Fruit fly (Drosophila melanogaster) whole organism, embryonic: ENCODE results near the gene Tctp.

Experiments
- CG10267 ChIP-seq: fragments of 200-800 bp; sonication (Bioruptor generic); optimal IDR thresholded peaks from 2 replicates; lab custom pipeline; 2018; ENCODE audit warnings: missing biosample characterization, mild to moderate bottlenecking, missing genetic modification characterization, moderate library complexity
- CG10543 ChIP-seq: fragments of 200-800 bp; sonication (Bioruptor generic); optimal IDR thresholded peaks from 3 replicates; lab custom pipeline; 2017; ENCODE audit warnings: missing biosample characterization, mild to moderate bottlenecking, missing genetic modification characterization, moderate library complexity
- CG11504 ChIP-seq: fragments of 200-800 bp; sonication (Bioruptor generic); optimal IDR thresholded peaks from 3 replicates; lab custom pipeline; 2019; ENCODE audit warnings: missing biosample characterization, mild to moderate bottlenecking, missing genetic modification characterization, moderate library complexity
- CG12299 ChIP-seq: fragments of 200-800 bp; sonication (Bioruptor generic); optimal IDR thresholded peaks from 2 replicates; lab custom pipeline; 2018; ENCODE audit warnings: missing biosample characterization, mild to moderate bottlenecking, missing genetic modification characterization
- CG12659 ChIP-seq: fragments of 200-800 bp; sonication (Bioruptor generic); optimal IDR thresholded peaks from 3 replicates; lab custom pipeline; 2017; ENCODE audit warnings: mild to moderate bottlenecking, missing biosample characterization, missing genetic modification reagents, missing genetic modification characterization
- CG13287 ChIP-seq: fragments of 200-800 bp; sonication (Bioruptor generic); IDR thresholded peaks from 2 replicates; pipeline ENCODE4 v1.3.6; 2022; ENCODE audit warnings: missing biosample characterization, missing genetic modification characterization; ENCODE audit not compliant: partially characterized antibody
- CG13424 ChIP-seq: fragments of 200-800 bp; sonication (Bioruptor generic); optimal IDR thresholded peaks from 2 replicates; lab custom pipeline; 2019; ENCODE audit warnings: missing biosample characterization, mild to moderate bottlenecking, missing genetic modification characterization, moderate library complexity
- CG15073 ChIP-seq: fragments of 200-800 bp; sonication (Bioruptor generic); optimal IDR thresholded peaks from 2 replicates; lab custom pipeline; 2016; ENCODE audit warnings: missing biosample characterization, missing genetic modification characterization
- CG15514 ChIP-seq: fragments of 200-800 bp; sonication (Bioruptor generic); optimal IDR thresholded peaks from 3 replicates; lab custom pipeline; 2017; ENCODE audit warnings: missing biosample characterization, missing genetic modification characterization, mild to moderate bottlenecking, moderate library complexity, missing genetic modification reagents
- CG17361 ChIP-seq: fragments of 200-800 bp; sonication (Bioruptor generic); IDR thresholded peaks from 3 replicates; pipeline ENCODE4 v1.3.6; 2022; ENCODE audit warnings: missing biosample characterization, missing genetic modification characterization
- CG17612 ChIP-seq: fragments of 200-800 bp; sonication (Bioruptor generic); IDR thresholded peaks from 2 replicates; pipeline ENCODE4 v1.3.6; 2022; ENCODE audit warnings: missing biosample characterization, missing genetic modification characterization
- CG2712 ChIP-seq: fragments of 200-800 bp; optimal IDR thresholded peaks from 3 replicates; lab custom pipeline; 2019; ENCODE audit warnings: missing biosample characterization, mild to moderate bottlenecking, missing genetic modification characterization, moderate library complexity
- CG30020 ChIP-seq: fragments of 200-800 bp; optimal IDR thresholded peaks from 2 replicates; lab custom pipeline; 2019; ENCODE audit warnings: missing biosample characterization, mild to moderate bottlenecking, missing genetic modification characterization, moderate library complexity
- CG32532 ChIP-seq: fragments of 200-800 bp; sonication (Bioruptor generic); IDR thresholded peaks from 2 replicates; pipeline ENCODE4 v1.3.6; 2022; ENCODE audit warnings: missing biosample characterization, missing genetic modification characterization
- CG34224 ChIP-seq: fragments of 200-800 bp; sonication (Bioruptor generic); IDR thresholded peaks from 3 replicates; pipeline ENCODE4 v1.3.6; 2022; ENCODE audit warnings: missing biosample characterization, missing genetic modification characterization; ENCODE audit not compliant: partially characterized antibody
- CG4730 ChIP-seq: fragments of 200-800 bp; sonication (Bioruptor generic); IDR thresholded peaks from 2 replicates; pipeline ENCODE4 v1.3.6; 2022; ENCODE audit warnings: missing biosample characterization, missing genetic modification characterization
- CG6854 ChIP-seq: fragments of 200-800 bp; sonication (Bioruptor generic); optimal IDR thresholded peaks from 3 replicates; lab custom pipeline; 2017; ENCODE audit warnings: missing biosample characterization, mild to moderate bottlenecking, missing genetic modification characterization
- CG7357 ChIP-seq: fragments of 200-800 bp; sonication (Bioruptor generic); IDR thresholded peaks from 3 replicates; pipeline ENCODE4 v1.3.6; 2022; ENCODE audit warnings: missing biosample characterization, missing genetic modification characterization
- CG7987 ChIP-seq: fragments of 200-800 bp; sonication (Bioruptor generic); optimal IDR thresholded peaks from 2 replicates; lab custom pipeline; 2018; ENCODE audit warnings: missing biosample characterization, mild to moderate bottlenecking, missing genetic modification characterization, moderate library complexity
- CG8388 ChIP-seq: fragments of 200-800 bp; sonication (Bioruptor generic); optimal IDR thresholded peaks from 2 replicates; lab custom pipeline; 2019; ENCODE audit warnings: missing biosample characterization, mild to moderate bottlenecking, missing genetic modification characterization, moderate library complexity
- CG9727 ChIP-seq: fragments of 200-800 bp; sonication (Bioruptor generic); optimal IDR thresholded peaks from 3 replicates; lab custom pipeline; 2017; ENCODE audit warnings: missing biosample characterization, mild to moderate bottlenecking, missing genetic modification characterization
- CG9797 ChIP-seq: fragments of 200-800 bp; sonication (Bioruptor generic); optimal IDR thresholded peaks from 3 replicates; lab custom pipeline; 2018; ENCODE audit warnings: missing biosample characterization, mild to moderate bottlenecking, missing genetic modification characterization
- Chrac-16 ChIP-seq: fragments of 200-800 bp; sonication (Bioruptor generic); optimal IDR thresholded peaks from 3 replicates; lab custom pipeline; 2016; ENCODE audit warnings: missing biosample characterization, missing genetic modification characterization
- Dp ChIP-seq: fragments of 200-800 bp; sonication (Bioruptor generic); optimal IDR thresholded peaks from 2 replicates; lab custom pipeline; 2018; ENCODE audit warnings: missing biosample characterization, mild to moderate bottlenecking, missing genetic modification characterization, moderate library complexity
- Ets97D ChIP-seq: fragments of 200-800 bp; sonication (Bioruptor generic); optimal IDR thresholded peaks from 3 replicates; lab custom pipeline; 2016; ENCODE audit warnings: missing biosample characterization, missing genetic modification characterization
- Fer1 ChIP-seq: fragments of 200-800 bp; sonication (Bioruptor generic); optimal IDR thresholded peaks from 2 replicates; lab custom pipeline; 2017; ENCODE audit warnings: missing biosample characterization, mild to moderate bottlenecking, missing genetic modification characterization
- Gug ChIP-seq: fragments of 200-800 bp; sonication (Bioruptor generic); IDR thresholded peaks from 4 replicates; pipeline ENCODE4 v1.3.6; 2022; ENCODE audit warnings: missing biosample characterization, missing genetic modification characterization
- H2.0 ChIP-seq: fragments of 200-800 bp; sonication (Bioruptor generic); IDR thresholded peaks from 2 replicates; pipeline ENCODE4 v1.3.6; 2022; ENCODE audit warnings: missing biosample characterization, missing genetic modification characterization
- HLHmδ ChIP-seq: fragments of 200-800 bp; sonication (Bioruptor generic); optimal IDR thresholded peaks from 2 replicates; lab custom pipeline; 2018; ENCODE audit warnings: missing biosample characterization, mild to moderate bottlenecking, missing genetic modification characterization, moderate library complexity
- Hand ChIP-seq: fragments of 200-800 bp; sonication (Bioruptor generic); optimal IDR thresholded peaks from 2 replicates; lab custom pipeline; 2017; ENCODE audit warnings: mild to moderate bottlenecking, missing biosample characterization, missing genetic modification reagents, missing genetic modification characterization
- Jarid2 ChIP-seq: fragments of 200-800 bp; sonication (Bioruptor generic); optimal IDR thresholded peaks from 3 replicates; lab custom pipeline; 2017; ENCODE audit warnings: mild to moderate bottlenecking, missing biosample characterization, missing genetic modification reagents, missing genetic modification characterization
- MBD-R2 ChIP-seq: fragments of 200-800 bp; sonication (Bioruptor generic); IDR thresholded peaks from 2 replicates; pipeline ENCODE4 v1.3.6; 2022; ENCODE audit warnings: missing biosample characterization, missing genetic modification characterization
- MESR4 ChIP-seq: fragments of 200-800 bp; sonication (Bioruptor generic); optimal IDR thresholded peaks from 2 replicates; lab custom pipeline; 2018; ENCODE audit warnings: missing biosample characterization, mild to moderate bottlenecking, missing genetic modification characterization, moderate library complexity
- Mrtf ChIP-seq: fragments of 200-800 bp; sonication (Bioruptor generic); IDR thresholded peaks from 3 replicates; pipeline ENCODE4 v1.3.6; 2022; ENCODE audit warnings: missing biosample characterization, missing genetic modification characterization
- bbx ChIP-seq: fragments of 200-800 bp; sonication (Bioruptor generic); IDR thresholded peaks from 2 replicates; pipeline ENCODE4 v1.3.6; 2022; ENCODE audit warnings: missing biosample characterization, missing genetic modification characterization; ENCODE audit not compliant: partially characterized antibody
- crc ChIP-seq: fragments of 200-800 bp; sonication (Bioruptor generic); optimal IDR thresholded peaks from 2 replicates; lab custom pipeline; 2016; ENCODE audit warnings: missing biosample characterization, missing genetic modification characterization
- ewg ChIP-seq: fragments of 200-800 bp; sonication (Bioruptor generic); optimal IDR thresholded peaks from 3 replicates; lab custom pipeline; 2017; ENCODE audit warnings: mild to moderate bottlenecking, missing biosample characterization, missing genetic modification reagents, missing genetic modification characterization
- grau ChIP-seq: fragments of 200-800 bp; optimal IDR thresholded peaks from 3 replicates; lab custom pipeline; 2019; ENCODE audit warnings: missing biosample characterization, mild to moderate bottlenecking, missing genetic modification characterization, moderate library complexity
- her ChIP-seq: fragments of 200-800 bp; sonication (Bioruptor generic); optimal IDR thresholded peaks from 2 replicates; lab custom pipeline; 2016; ENCODE audit warnings: missing biosample characterization, missing genetic modification characterization
- lov ChIP-seq, 2 experiments: fragments of 200-800 bp in 1 of 2; fragments of >200 bp in 1 of 2; sonication (Bioruptor generic) in 1 of 2; IDR thresholded peaks in 1 of 2; optimal IDR thresholded peaks in 1 of 2; 2 replicates in 1 of 2; 3 replicates in 1 of 2; pipeline versions ENCODE4 v1.3.6 to Lab custom; 2017 to 2022; ENCODE audit warnings: missing biosample characterization in 1 of 2, missing genetic modification characterization in 1 of 2
- onecut ChIP-seq: fragments of 200-800 bp; sonication (Bioruptor generic); IDR thresholded peaks from 2 replicates; pipeline ENCODE4 v1.3.6; 2022; ENCODE audit warnings: missing biosample characterization, missing genetic modification characterization
- phol ChIP-seq: fragments of 200-800 bp; sonication (Bioruptor generic); optimal IDR thresholded peaks from 3 replicates; lab custom pipeline; 2018; ENCODE audit warnings: missing biosample characterization, mild to moderate bottlenecking, missing genetic modification characterization, moderate library complexity
- pzg ChIP-seq: fragments of 200-800 bp; sonication (Bioruptor generic); optimal IDR thresholded peaks from 3 replicates; lab custom pipeline; 2018; ENCODE audit warnings: missing biosample characterization, mild to moderate bottlenecking, missing genetic modification characterization, moderate library complexity
- row ChIP-seq: fragments of 200-800 bp; sonication (Bioruptor generic); IDR thresholded peaks from 3 replicates; pipeline ENCODE4 v1.3.6; 2022; ENCODE audit warnings: missing biosample characterization, missing genetic modification characterization
- slou ChIP-seq: fragments of 200-800 bp; sonication (Bioruptor generic); optimal IDR thresholded peaks from 3 replicates; lab custom pipeline; 2016; ENCODE audit warnings: missing biosample characterization, missing genetic modification characterization
- sr ChIP-seq: fragments of 200-800 bp; sonication (Bioruptor generic); IDR thresholded peaks from 3 replicates; pipeline ENCODE4 v1.3.6; 2022; ENCODE audit warnings: missing biosample characterization, missing genetic modification characterization
- stwl ChIP-seq: fragments of 200-800 bp; sonication (Bioruptor generic); optimal IDR thresholded peaks from 3 replicates; lab custom pipeline; 2018; ENCODE audit warnings: missing biosample characterization, mild to moderate bottlenecking, missing genetic modification characterization, moderate library complexity
- wdn ChIP-seq: fragments of 200-800 bp; sonication (Bioruptor generic); IDR thresholded peaks from 2 replicates; pipeline ENCODE4 v1.3.6; 2022; ENCODE audit warnings: missing biosample characterization, missing genetic modification characterization
- zen ChIP-seq: fragments of 200-800 bp; sonication (Bioruptor generic); optimal IDR thresholded peaks from 3 replicates; lab custom pipeline; 2018; ENCODE audit warnings: missing biosample characterization, mild to moderate bottlenecking, missing genetic modification characterization, moderate library complexity

The Tctp gene

DNA sequence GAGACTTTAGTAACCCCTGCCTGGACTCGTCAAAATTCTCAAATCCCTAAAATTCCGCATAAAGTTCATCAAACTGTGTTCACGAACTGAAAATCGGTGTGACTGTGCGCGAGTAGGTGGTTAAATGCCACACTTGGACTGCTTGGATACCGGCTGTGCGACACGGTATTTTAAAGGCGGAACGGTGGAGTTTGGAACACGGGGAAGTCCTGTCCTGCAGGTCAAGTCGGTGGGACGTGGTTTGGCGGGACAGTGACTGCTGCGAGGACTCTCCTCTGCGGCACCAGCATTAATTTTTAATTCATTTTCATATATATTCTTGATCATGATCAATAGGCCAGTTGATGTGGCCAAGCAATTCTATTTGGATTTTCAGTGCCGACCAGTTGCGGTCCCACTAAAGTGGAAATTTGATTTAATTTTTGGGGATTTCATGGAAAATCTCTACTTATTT, 24.9 kb downstream of the Tctp start, which contains the start of the genes Arfip and CG17721 (continued):
- TF ChIP-seq CG15514 (GFP tag; lab: Kevin White, UChicago), result peak; percentile 57
- no peak for TF ChIP-seq sr (GFP tag; lab: Robert Waterston, UW)
- TF ChIP-seq CG32532, result no peak
- TF ChIP-seq CG12299 (tag; lab: Kevin White, UChicago), result peak; percentile 26
- no peak for TF ChIP-seq Mrtf (GFP tag; lab: Robert Waterston, UW)
- TF ChIP-seq CG7987, result no peak
- TF ChIP-seq CG15073 (GFP tag; lab: Kevin White, UChicago), result no peak
- no peak for TF ChIP-seq Gug (GFP tag; lab: Robert Waterston, UW)
- no peak for TF ChIP-seq Jarid2
- peak; percentile 32; the same call in 1 of the 2 replicates for TF ChIP-seq CG13287 (GFP tag; lab: Robert Waterston, UW)
- peak; percentile 20 for TF ChIP-seq grau
- TF ChIP-seq CG8388 (GFP tag; lab: Kevin White, UChicago), result peak; percentile 54
- TF ChIP-seq CG2712, result peak; percentile 19
- TF ChIP-seq Dp (GFP tag; lab: Kevin White, UChicago), result peak; percentile 44
- no peak for TF ChIP-seq Hand (GFP tag; lab: Kevin White, UChicago)
- no peak for TF ChIP-seq crc
- no peak for TF ChIP-seq H2.0
- TF ChIP-seq MBD-R2 (GFP tag; lab: Robert Waterston, UW), result peak; percentile 89
- no peak for TF ChIP-seq CG11504 (tag; lab: Kevin White, UChicago)
- peak; percentile 12 for TF ChIP-seq HLHmδ
- TF ChIP-seq CG10543 (GFP tag; lab: Kevin White, UChicago), result no peak
- no peak for TF ChIP-seq CG13424
- TF ChIP-seq lov (optimal IDR thresholded peaks at IDR 0.05; lab: Kevin White, UChicago), result no peak
- TF ChIP-seq lov (GFP tag; IDR thresholded peaks at IDR 0.05; lab: Robert Waterston, UW), result no peak
- no peak for TF ChIP-seq CG6854
- TF ChIP-seq wdn (GFP tag; lab: Robert Waterston, UW), result no peak
- TF ChIP-seq CG7357, result no peak
- TF ChIP-seq bbx, result no peak
- peak; percentile 44 for TF ChIP-seq stwl (tag; lab: Kevin White, UChicago)
- peak; percentile 73 for TF ChIP-seq MESR4 (GFP tag; lab: Kevin White, UChicago)
- TF ChIP-seq CG12659 (GFP tag; lab: Kevin White, UChicago), result peak; percentile 81
- no peak for TF ChIP-seq Chrac-16 (GFP tag; lab: Kevin White, UChicago)
- TF ChIP-seq CG17361 (GFP tag; lab: Robert Waterston, UW), result 0 out of 3 replicates have a peak, but pooled peaks have one; percentile 17
- TF ChIP-seq CG9727 (GFP tag; lab: Kevin White, UChicago), result peak; percentile 7
- TF ChIP-seq CG9797 (GFP tag; lab: Kevin White, UChicago), result peak; percentile 92
- no peak for TF ChIP-seq onecut
- TF ChIP-seq zen (tag; lab: Kevin White, UChicago), result no peak
- TF ChIP-seq CG30020 (tag; lab: Kevin White, UChicago), result peak; percentile 62
- TF ChIP-seq CG4730, result no peak
- no peak for TF ChIP-seq Fer1 (GFP tag; lab: Kevin White, UChicago)
- TF ChIP-seq CG34224 (GFP tag; lab: Robert Waterston, UW), result no peak
- TF ChIP-seq her (GFP tag; lab: Kevin White, UChicago), result no peak
- TF ChIP-seq phol (tag; lab: Kevin White, UChicago), result peak; percentile 7
- TF ChIP-seq slou (GFP tag; lab: Kevin White, UChicago), result no peak
- TF ChIP-seq row (GFP tag; lab: Robert Waterston, UW), result peak; percentile 63
- TF ChIP-seq pzg (GFP tag; lab: Kevin White, UChicago), result peak; percentile 89
- no peak for TF ChIP-seq CG17612 (GFP tag; lab: Robert Waterston, UW)
- peak; percentile 53 for TF ChIP-seq Ets97D
- TF ChIP-seq CG10267 (tag; lab: Kevin White, UChicago), result peak; percentile 16
- no peak for TF ChIP-seq ewg (GFP tag; lab: Kevin White, UChicago)
